Fruit fly (Drosophila melanogaster): ENCODE data around the gene CG13124.

- TF ChIP-seq ttk (optimal IDR thresholded peaks at IDR 0.05) (no peak), insv (optimal IDR thresholded peaks at IDR 0.05) (no peak), h (optimal IDR thresholded peaks at IDR 0.05) (no peak), Sin3A (optimal IDR thresholded peaks at IDR 0.05) (no peak), psq (optimal IDR thresholded peaks at IDR 0.05) (no peak)
These were observed 37.6 kb upstream of the CG13124 start for dm6 chr2L:9946051-9946450.

Data from Kc167 (cell line).